Comparison of ENCODE assay signal across 3 fruit fly cellular contexts in genomic region chr3R:14031531-14032414, dm6.
A peak's percentile ranks its signal among the peaks of the same experiment; 100 is the strongest.
TF ChIP-seq lines count a peak whose summit lies in the region.

rdx (minus strand) TSS chr3R:14032057.
CG3061 (plus strand) TSS chr3R:14032371.

TF ChIP-seq in whole organism, adult, 20 proteins besides CTCF, POLR2A, EP300 and RAD21 (continued from another document):
- TF ChIP-seq CG33017 (tag; optimal IDR thresholded peaks at IDR 0.05; lab: Kevin White, UChicago) (no peak), kay (GFP tag; lab: Kevin White, UChicago; ENCODE audit: borderline replicate concordance) (no peak)

TF ChIP-seq in whole organism, embryonic, 481 proteins besides CTCF, POLR2A, EP300 and RAD21 (continued from another document and continues in another):
- no peak for TF ChIP-seq CG42726 (GFP tag; IDR thresholded peaks at IDR 0.05; lab: Robert Waterston, UW; ENCODE audit: partially characterized antibody)
- TF ChIP-seq CG4730 (GFP tag; IDR thresholded peaks at IDR 0.05; lab: Robert Waterston, UW), result 0 out of 2 replicates have a peak, but pooled peaks have one; percentile 21
- peak; percentile 82 for TF ChIP-seq Nf-YC (tag; optimal IDR thresholded peaks at IDR 0.05; lab: Kevin White, UChicago)
- peak; percentile 14 for TF ChIP-seq corto (GFP tag; optimal IDR thresholded peaks at IDR 0.05; lab: Kevin White, UChicago)
- TF ChIP-seq CG7987 (GFP tag; optimal IDR thresholded peaks at IDR 0.05; lab: Kevin White, UChicago), result no peak
- 0 out of 2 replicates have a peak, but pooled peaks have one; percentile 27 for TF ChIP-seq CG6272 (GFP tag; IDR thresholded peaks at IDR 0.05; lab: Robert Waterston, UW)
- TF ChIP-seq CG2116 (GFP tag; optimal IDR thresholded peaks at IDR 0.05; lab: Kevin White, UChicago), result peak; percentile 98
- TF ChIP-seq ranshi (GFP tag; IDR thresholded peaks at IDR 0.05; lab: Robert Waterston, UW), result 0 out of 2 replicates have a peak, but pooled peaks have one; percentile 6
- TF ChIP-seq lmd (GFP tag; IDR thresholded peaks at IDR 0.05; lab: Robert Waterston, UW), result peak; percentile 62; the same call in 1 of the 2 replicates
- no peak for TF ChIP-seq ara (GFP tag; IDR thresholded peaks at IDR 0.05; lab: Robert Waterston, UW)
- TF ChIP-seq tup (GFP tag; optimal IDR thresholded peaks at IDR 0.05; lab: Kevin White, UChicago), result no peak
- peak; percentile 19; the same call in 1 of the 2 replicates for TF ChIP-seq CG6689 (GFP tag; IDR thresholded peaks at IDR 0.05; lab: Robert Waterston, UW)
- TF ChIP-seq CG3065 (GFP tag; optimal IDR thresholded peaks at IDR 0.05; lab: Kevin White, UChicago), result peak; percentile 5
- peak; percentile 3 for TF ChIP-seq HLH54F (GFP tag; optimal IDR thresholded peaks at IDR 0.05; lab: Kevin White, UChicago)
- TF ChIP-seq tx (GFP tag; optimal IDR thresholded peaks at IDR 0.05; lab: Kevin White, UChicago), result no peak
- TF ChIP-seq CG17829 (tag; optimal IDR thresholded peaks at IDR 0.05; lab: Kevin White, UChicago), result peak; percentile 74
- TF ChIP-seq CG9932 (GFP tag; IDR thresholded peaks at IDR 0.05; lab: Robert Waterston, UW), result peak; percentile 82
- peak; percentile 39 for TF ChIP-seq PHDP (tag; optimal IDR thresholded peaks at IDR 0.05; lab: Kevin White, UChicago)
- no peak for TF ChIP-seq prd (optimal IDR thresholded peaks at IDR 0.05; lab: Kevin White, UChicago)
- TF ChIP-seq prd (GFP tag; IDR thresholded peaks at IDR 0.05; lab: Robert Waterston, UW), result peak; percentile 69; the same call in 1 of the 3 replicates
- peak; percentile 43 for TF ChIP-seq Chrac-16 (GFP tag; optimal IDR thresholded peaks at IDR 0.05; lab: Kevin White, UChicago)
- TF ChIP-seq dysf (GFP tag; IDR thresholded peaks at IDR 0.05; lab: Robert Waterston, UW), result peak; percentile 62; the same call in 2 of the 3 replicates
- TF ChIP-seq B-H2 (GFP tag; optimal IDR thresholded peaks at IDR 0.05; lab: Kevin White, UChicago), result peak; percentile 73
- peak; percentile 31 for TF ChIP-seq CG30431 (GFP tag; optimal IDR thresholded peaks at IDR 0.05; lab: Kevin White, UChicago)
- peak; percentile 31; the same call in 1 of the 2 replicates for TF ChIP-seq MBD-R2 (GFP tag; IDR thresholded peaks at IDR 0.05; lab: Robert Waterston, UW)
- TF ChIP-seq ken (GFP tag; IDR thresholded peaks at IDR 0.05; lab: Robert Waterston, UW), result 0 out of 3 replicates have a peak, but pooled peaks have one; percentile 0
- TF ChIP-seq odd (GFP tag; optimal IDR thresholded peaks at IDR 0.05; lab: Kevin White, UChicago), result peak; percentile 23
- peak; percentile 54; the same call in 2 of the 4 replicates for TF ChIP-seq Gug (GFP tag; IDR thresholded peaks at IDR 0.05; lab: Robert Waterston, UW)
- TF ChIP-seq Bdp1 (GFP tag; optimal IDR thresholded peaks at IDR 0.05; lab: Kevin White, UChicago), result no peak
- TF ChIP-seq CG18764 (GFP tag; optimal IDR thresholded peaks at IDR 0.05; lab: Kevin White, UChicago), result peak; percentile 22
- TF ChIP-seq CG13424 (tag; optimal IDR thresholded peaks at IDR 0.05; lab: Kevin White, UChicago), result peak; percentile 83
- 0 out of 3 replicates have a peak, but pooled peaks have one; percentile 10 for TF ChIP-seq Opbp (GFP tag; IDR thresholded peaks at IDR 0.05; lab: Robert Waterston, UW; ENCODE audit: partially characterized antibody)
- peak; percentile 79 for TF ChIP-seq CG15696 (tag; optimal IDR thresholded peaks at IDR 0.05; lab: Kevin White, UChicago)
- TF ChIP-seq CG7271 (tag; optimal IDR thresholded peaks at IDR 0.05; lab: Kevin White, UChicago), result peak; percentile 15
- TF ChIP-seq nerfin-1 (tag; optimal IDR thresholded peaks at IDR 0.05; lab: Kevin White, UChicago), result peak; percentile 52
- TF ChIP-seq insv (GFP tag; optimal IDR thresholded peaks at IDR 0.05; lab: Kevin White, UChicago), result peak in 1 of 2 experiments; percentile 43
- peak in 1 of 3 experiments; percentile 11 for TF ChIP-seq Stat92E (GFP tag; optimal IDR thresholded peaks at IDR 0.05; lab: Kevin White, UChicago)
- TF ChIP-seq D19B (GFP tag; optimal IDR thresholded peaks at IDR 0.05; lab: Kevin White, UChicago), result peak; percentile 16
- TF ChIP-seq ERR (GFP tag; optimal IDR thresholded peaks at IDR 0.05; lab: Kevin White, UChicago), result no peak
- peak; percentile 59 for TF ChIP-seq tgo (GFP tag; IDR thresholded peaks at IDR 0.05; lab: Robert Waterston, UW)
- TF ChIP-seq CG18011 (GFP tag; optimal IDR thresholded peaks at IDR 0.05; lab: Kevin White, UChicago), result no peak
- TF ChIP-seq CG34422 (GFP tag; IDR thresholded peaks at IDR 0.05; lab: Robert Waterston, UW), result peak; percentile 40; the same call in 2 of the 3 replicates
- TF ChIP-seq chinmo (GFP tag; IDR thresholded peaks at IDR 0.05; lab: Robert Waterston, UW; ENCODE audit: partially characterized antibody), result peak; percentile 81; the same call in 1 of the 4 replicates
- peak; percentile 38 for TF ChIP-seq cato (GFP tag; optimal IDR thresholded peaks at IDR 0.05; lab: Kevin White, UChicago; ENCODE audit: borderline replicate concordance)
- no peak for TF ChIP-seq D (optimal IDR thresholded peaks at IDR 0.05; lab: Kevin White, UChicago)
- peak; percentile 76 for TF ChIP-seq D (GFP tag; optimal IDR thresholded peaks at IDR 0.05; lab: Kevin White, UChicago)
- peak; percentile 40 for TF ChIP-seq Oli (tag; optimal IDR thresholded peaks at IDR 0.05; lab: Kevin White, UChicago)
- peak; percentile 70 for TF ChIP-seq CG15269 (tag; optimal IDR thresholded peaks at IDR 0.05; lab: Kevin White, UChicago)
- 0 out of 2 replicates have a peak, but pooled peaks have one; percentile 14 for TF ChIP-seq peb (GFP tag; IDR thresholded peaks at IDR 0.05; lab: Robert Waterston, UW)
- TF ChIP-seq CG14710 (tag; optimal IDR thresholded peaks at IDR 0.05; lab: Kevin White, UChicago), result peak; percentile 82
- peak; percentile 24 for TF ChIP-seq CG8281 (tag; optimal IDR thresholded peaks at IDR 0.05; lab: Kevin White, UChicago)
- peak; percentile 98 for TF ChIP-seq CG8478 (optimal IDR thresholded peaks at IDR 0.05; lab: Kevin White, UChicago)
- TF ChIP-seq CG34224 (GFP tag; IDR thresholded peaks at IDR 0.05; lab: Robert Waterston, UW; ENCODE audit: partially characterized antibody), result peak; percentile 14; the same call in 1 of the 3 replicates
- TF ChIP-seq CG1603 (tag; optimal IDR thresholded peaks at IDR 0.05; lab: Kevin White, UChicago), result peak; percentile 21
- TF ChIP-seq jigr1 (GFP tag; IDR thresholded peaks at IDR 0.05; lab: Robert Waterston, UW), result no peak
- TF ChIP-seq lola (GFP tag; optimal IDR thresholded peaks at IDR 0.05; lab: Kevin White, UChicago), result peak in 1 of 3 experiments; percentile 73
- TF ChIP-seq yki (optimal IDR thresholded peaks at IDR 0.05; lab: Kevin White, UChicago), result no peak
- peak; percentile 72 for TF ChIP-seq CG13894 (tag; optimal IDR thresholded peaks at IDR 0.05; lab: Kevin White, UChicago)
- TF ChIP-seq Blimp-1 (GFP tag; optimal IDR thresholded peaks at IDR 0.05; lab: Kevin White, UChicago), result peak; percentile 43
- TF ChIP-seq fd3F (GFP tag; optimal IDR thresholded peaks at IDR 0.05; lab: Kevin White, UChicago), result peak; percentile 71

TF ChIP-seq in whole organism, prepupa, 60 proteins besides CTCF, POLR2A, EP300 and RAD21 (continued from another document):
- TF ChIP-seq acj6 (GFP tag; optimal IDR thresholded peaks at IDR 0.05; lab: Kevin White, UChicago), result peak; percentile 53
- TF ChIP-seq Ets21C (GFP tag; optimal IDR thresholded peaks at IDR 0.05; lab: Kevin White, UChicago), result no peak
- no peak for TF ChIP-seq Met (GFP tag; optimal IDR thresholded peaks at IDR 0.05; lab: Kevin White, UChicago)
- no peak for TF ChIP-seq Eip75B (GFP tag; optimal IDR thresholded peaks at IDR 0.05; lab: Kevin White, UChicago)
- peak; percentile 45 for TF ChIP-seq dsx (GFP tag; optimal IDR thresholded peaks at IDR 0.05; lab: Kevin White, UChicago; ENCODE audit: poor library complexity, severe bottlenecking)
- no peak for TF ChIP-seq CG6792 (GFP tag; optimal IDR thresholded peaks at IDR 0.05; lab: Kevin White, UChicago)
- TF ChIP-seq Eip93F (GFP tag; optimal IDR thresholded peaks at IDR 0.05; lab: Kevin White, UChicago), result no peak
- TF ChIP-seq CG9139 (GFP tag; optimal IDR thresholded peaks at IDR 0.05; lab: Kevin White, UChicago), result no peak
- TF ChIP-seq CG16779 (tag; optimal IDR thresholded peaks at IDR 0.05; lab: Kevin White, UChicago), result no peak
- peak; percentile 7 for TF ChIP-seq Hr39 (GFP tag; optimal IDR thresholded peaks at IDR 0.05; lab: Kevin White, UChicago)
- TF ChIP-seq cyc (GFP tag; optimal IDR thresholded peaks at IDR 0.05; lab: Kevin White, UChicago), result peak; percentile 26
- TF ChIP-seq Blimp-1 (GFP tag; optimal IDR thresholded peaks at IDR 0.05; lab: Kevin White, UChicago), result no peak
- TF ChIP-seq CG10669 (GFP tag; optimal IDR thresholded peaks at IDR 0.05; lab: Kevin White, UChicago), result no peak
- no peak for TF ChIP-seq Smox (GFP tag; optimal IDR thresholded peaks at IDR 0.05; lab: Kevin White, UChicago)
- TF ChIP-seq Lpt (GFP tag; optimal IDR thresholded peaks at IDR 0.05; lab: Kevin White, UChicago), result no peak
- no peak for TF ChIP-seq CG11762 (GFP tag; optimal IDR thresholded peaks at IDR 0.05; lab: Kevin White, UChicago; ENCODE audit: insufficient read depth)
- TF ChIP-seq fd85E (GFP tag; optimal IDR thresholded peaks at IDR 0.05; lab: Kevin White, UChicago), result no peak
- no peak; the same call in 2 of the 3 replicates for TF ChIP-seq eg (GFP tag; IDR thresholded peaks at IDR 0.05; lab: Robert Waterston, UW)
- TF ChIP-seq CG8119 (GFP tag; IDR thresholded peaks at IDR 0.05; lab: Robert Waterston, UW), result 0 out of 3 replicates have a peak, but pooled peaks have one; percentile 12
- TF ChIP-seq topi (GFP tag; optimal IDR thresholded peaks at IDR 0.05; lab: Kevin White, UChicago), result no peak
- TF ChIP-seq CG8632 (GFP tag; optimal IDR thresholded peaks at IDR 0.05; lab: Kevin White, UChicago), result peak; percentile 33
- TF ChIP-seq CG6163 (GFP tag; IDR thresholded peaks at IDR 0.05; lab: Robert Waterston, UW), result 0 out of 3 replicates have a peak, but pooled peaks have one; percentile 10
- TF ChIP-seq Hr38 (GFP tag; optimal IDR thresholded peaks at IDR 0.05; lab: Kevin White, UChicago), result no peak
- peak; percentile 67 for TF ChIP-seq CG10631 (GFP tag; optimal IDR thresholded peaks at IDR 0.05; lab: Kevin White, UChicago)
- TF ChIP-seq CG11294 (GFP tag; IDR thresholded peaks at IDR 0.05; lab: Robert Waterston, UW), result no peak
- no peak for TF ChIP-seq Sox102F (GFP tag; optimal IDR thresholded peaks at IDR 0.05; lab: Kevin White, UChicago)
- TF ChIP-seq CG34406 (GFP tag; optimal IDR thresholded peaks at IDR 0.05; lab: Kevin White, UChicago), result peak; percentile 16
- TF ChIP-seq vri (GFP tag; optimal IDR thresholded peaks at IDR 0.05; lab: Kevin White, UChicago), result no peak
- no peak for TF ChIP-seq spab (GFP tag; optimal IDR thresholded peaks at IDR 0.05; lab: Kevin White, UChicago)
- no peak for TF ChIP-seq CG8319 (GFP tag; optimal IDR thresholded peaks at IDR 0.05; lab: Kevin White, UChicago)
- TF ChIP-seq CG1621 (tag; optimal IDR thresholded peaks at IDR 0.05; lab: Kevin White, UChicago), result no peak
- no peak for TF ChIP-seq CG6276 (GFP tag; optimal IDR thresholded peaks at IDR 0.05; lab: Kevin White, UChicago)
- TF ChIP-seq Sox15 (GFP tag; optimal IDR thresholded peaks at IDR 0.05; lab: Kevin White, UChicago), result no peak
- TF ChIP-seq dac (GFP tag; optimal IDR thresholded peaks at IDR 0.05; lab: Kevin White, UChicago), result no peak
- peak; percentile 49 for TF ChIP-seq OdsH (GFP tag; optimal IDR thresholded peaks at IDR 0.05; lab: Kevin White, UChicago)
- TF ChIP-seq ss (GFP tag; optimal IDR thresholded peaks at IDR 0.05; lab: Kevin White, UChicago), result peak in 1 of 2 experiments; percentile 14
- peak; percentile 74 for TF ChIP-seq fkh (GFP tag; optimal IDR thresholded peaks at IDR 0.05; lab: Kevin White, UChicago)
- peak; percentile 19 for TF ChIP-seq CG4318 (GFP tag; optimal IDR thresholded peaks at IDR 0.05; lab: Kevin White, UChicago)
- peak; percentile 63 for TF ChIP-seq CG32006 (GFP tag; optimal IDR thresholded peaks at IDR 0.05; lab: Kevin White, UChicago)
- TF ChIP-seq CG11902 (GFP tag; optimal IDR thresholded peaks at IDR 0.05; lab: Kevin White, UChicago), result peak; percentile 37
